Worm (Caenorhabditis elegans) whole organism, L4 larva: ENCODE data around the gene Y47D7A.6.

Experiments
- ctbp-1 ChIP-seq: fragments of 200-800 bp; sonication (Bioruptor generic); IDR thresholded peaks from 2 replicates; pipeline ENCODE4 v1.3.6; 2022; ENCODE audit warnings: missing genetic modification reagents, missing genetic modification characterization, missing compliant biosample characterization
- nhr-237 ChIP-seq: sonication (generic microtip); optimal IDR thresholded peaks from 2 replicates; lab custom pipeline; 2017; ENCODE audit warnings: missing biosample characterization, missing genetic modification characterization
- nhr-77 ChIP-seq: fragments of 150-350 bp; optimal IDR thresholded peaks from 2 replicates; lab custom pipeline; 2014; ENCODE audit warnings: missing biosample characterization, missing genetic modification characterization
- snpc-4 ChIP-seq: fragments of 150-350 bp; optimal IDR thresholded peaks from 2 replicates; lab custom pipeline; 2014; ENCODE audit warnings: missing biosample characterization, missing genetic modification characterization

DNA sequence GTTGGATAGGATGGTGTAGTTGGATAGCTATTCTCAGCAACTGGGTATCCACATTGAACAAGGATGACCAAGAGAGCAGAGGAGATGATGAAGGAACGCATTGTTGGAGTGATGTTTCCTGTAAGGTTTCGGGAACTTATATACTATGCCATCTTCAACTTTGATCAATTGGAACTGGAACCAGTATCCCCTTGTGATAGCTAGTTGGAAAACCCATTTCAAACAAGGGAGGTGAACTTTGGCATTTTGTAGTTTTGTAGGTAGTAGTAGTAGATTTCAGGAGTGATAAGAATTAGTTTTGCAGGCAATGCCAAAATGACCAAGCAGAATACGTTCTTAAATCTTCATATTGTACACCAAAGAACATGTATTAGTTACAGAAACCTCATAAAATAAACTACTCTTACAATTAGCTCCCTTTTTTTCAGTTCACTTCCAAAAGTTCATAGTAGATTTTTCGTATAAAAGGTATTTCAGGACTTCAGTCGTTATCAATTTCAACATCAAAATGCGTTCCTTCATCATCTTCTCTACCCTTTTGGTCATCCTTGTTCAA is 1.8 kb upstream of the Y47D7A.6 start, which contains the start of the genes Y47D7A.7 and Y47D7A.2:
- TF ChIP-seq ctbp-1 (GFP tag; lab: Robert Waterston, UW) = no peak
- no peak for TF ChIP-seq nhr-237 (tag; lab: Kevin White, UChicago)
- no peak for TF ChIP-seq nhr-77 (tag; lab: Kevin White, UChicago)
- TF ChIP-seq snpc-4 (tag; lab: Kevin White, UChicago) = no peak
